Fruit fly (Drosophila melanogaster): ENCODE data around the gene mthl10.

The mthl10 gene

DNA sequence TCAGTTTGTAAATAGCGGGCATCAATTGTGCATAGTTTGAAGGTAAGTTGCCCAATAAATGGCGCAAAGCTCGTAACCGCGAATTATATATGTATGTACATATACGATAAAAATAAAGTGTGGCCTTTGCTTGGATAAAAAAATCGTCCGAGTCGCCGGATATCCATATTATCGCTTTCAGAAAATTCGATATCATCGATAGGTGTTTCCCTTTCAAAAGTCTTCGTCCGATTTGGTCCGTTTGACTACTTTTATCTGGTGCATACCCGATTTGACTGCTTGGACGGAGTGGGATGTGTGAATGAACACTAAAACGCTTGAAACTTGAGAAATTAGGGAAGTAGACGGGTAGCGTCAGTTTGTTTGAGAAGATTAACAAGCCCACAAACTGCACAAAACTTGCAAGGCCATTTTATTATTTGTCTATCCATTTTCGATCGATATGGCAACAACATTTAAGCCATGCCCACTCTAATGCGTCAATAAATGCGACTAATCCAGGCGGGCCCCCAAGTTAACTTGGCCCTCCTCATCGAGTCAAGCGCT lies 13.5 kb downstream of the mthl10 start (continued):
- TF ChIP-seq CG16813 (GFP tag; IDR thresholded peaks at IDR 0.05; ENCODE audit: partially characterized antibody) (peak; percentile 33; the same call in 1 of the 3 replicates), Hmx (GFP tag; optimal IDR thresholded peaks at IDR 0.05) (no peak), CG11695 (GFP tag; IDR thresholded peaks at IDR 0.05) (no peak), CG31441 (GFP tag; IDR thresholded peaks at IDR 0.05) (no peak), CG13296 (GFP tag; optimal IDR thresholded peaks at IDR 0.05) (peak; percentile 70), caup (GFP tag; optimal IDR thresholded peaks at IDR 0.05; ENCODE audit: severe bottlenecking) (peak; percentile 63), insv (GFP tag; optimal IDR thresholded peaks at IDR 0.05) (no peak), Gsc (GFP tag; IDR thresholded peaks at IDR 0.05) (no peak), amos (GFP tag; IDR thresholded peaks at IDR 0.05; ENCODE audit: partially characterized antibody) (peak; percentile 21; the same call in 1 of the 2 replicates), CG3995 (GFP tag; optimal IDR thresholded peaks at IDR 0.05) (no peak), NfI (GFP tag; optimal IDR thresholded peaks at IDR 0.05) (peak; percentile 43), CG9727 (GFP tag; optimal IDR thresholded peaks at IDR 0.05) (no peak), eve (GFP tag; optimal IDR thresholded peaks at IDR 0.05) (no peak), CG12942 (GFP tag; optimal IDR thresholded peaks at IDR 0.05) (no peak), Doc2 (GFP tag; IDR thresholded peaks at IDR 0.05) (no peak), CG11723 (GFP tag; optimal IDR thresholded peaks at IDR 0.05) (no peak), NC2α (GFP tag; optimal IDR thresholded peaks at IDR 0.05) (no peak), sc (optimal IDR thresholded peaks at IDR 0.05) (no peak), sc (GFP tag; optimal IDR thresholded peaks at IDR 0.05) (no peak)

dm6 chr3L:327833-328232 lies 14.9 kb downstream of the mthl10 start, which contains the start of the genes Atac3 and Ptpmeg:
Gene Atac3 (minus strand): TSS chr3L:327992.
Gene Ptpmeg (plus strand): TSS chr3L:328097.
- TF ChIP-seq gfzf (GFP tag; optimal IDR thresholded peaks at IDR 0.05) (peak; percentile 90), Ets97D (GFP tag; optimal IDR thresholded peaks at IDR 0.05) (peak; percentile 50), ATbp (GFP tag; optimal IDR thresholded peaks at IDR 0.05) (no peak), CG14710 (tag; optimal IDR thresholded peaks at IDR 0.05) (peak; percentile 52), zen (tag; optimal IDR thresholded peaks at IDR 0.05) (no peak), phol (tag; optimal IDR thresholded peaks at IDR 0.05) (peak; percentile 23), knrl (GFP tag; IDR thresholded peaks at IDR 0.05; ENCODE audit: partially characterized antibody) (peak; percentile 42; the same call in 1 of the 3 replicates), CG2116 (GFP tag; optimal IDR thresholded peaks at IDR 0.05) (peak; percentile 70), CG10209 (GFP tag; optimal IDR thresholded peaks at IDR 0.05) (no peak), unpg (GFP tag; optimal IDR thresholded peaks at IDR 0.05) (no peak), YL-1 (GFP tag; optimal IDR thresholded peaks at IDR 0.05) (peak; percentile 43), CG11456 (GFP tag; IDR thresholded peaks at IDR 0.05) (no peak), CG2712 (tag; optimal IDR thresholded peaks at IDR 0.05) (peak; percentile 14), Hr3 (GFP tag; optimal IDR thresholded peaks at IDR 0.05) (no peak), CG14860 (GFP tag; IDR thresholded peaks at IDR 0.05; ENCODE audit: partially characterized antibody) (peak; percentile 54; the same call in 2 of the 3 replicates), CG10147 (GFP tag; optimal IDR thresholded peaks at IDR 0.05) (no peak), CG7357 (GFP tag; IDR thresholded peaks at IDR 0.05) (no peak), bbx (GFP tag; IDR thresholded peaks at IDR 0.05; ENCODE audit: partially characterized antibody) (no peak), hth (optimal IDR thresholded peaks at IDR 0.05) (no peak), lola (GFP tag; optimal IDR thresholded peaks at IDR 0.05) (peak in 1 of 3 experiments; percentile 6), odd (GFP tag; optimal IDR thresholded peaks at IDR 0.05) (no peak), hb (GFP tag; IDR thresholded peaks at IDR 0.05; ENCODE audit: partially characterized antibody) (0 out of 3 replicates have a peak, but pooled peaks have one; percentile 17), CG10267 (tag; optimal IDR thresholded peaks at IDR 0.05) (peak; percentile 61), Scr (GFP tag; IDR thresholded peaks at IDR 0.05; ENCODE audit: partially characterized antibody) (peak; percentile 69), her (GFP tag; optimal IDR thresholded peaks at IDR 0.05) (peak; percentile 42), sna (GFP tag; IDR thresholded peaks at IDR 0.05; ENCODE audit: partially characterized antibody) (peak; percentile 46; the same call in 1 of the 2 replicates), sens-2 (GFP tag; IDR thresholded peaks at IDR 0.05) (no peak), CoRest (tag; optimal IDR thresholded peaks at IDR 0.05) (peak; percentile 56), org-1 (GFP tag; optimal IDR thresholded peaks at IDR 0.05) (no peak), Myb (GFP tag; optimal IDR thresholded peaks at IDR 0.05) (peak; percentile 50)
